Fruit fly (Drosophila melanogaster): Measurements from ENCODE around the gene Hsc70-1.

The Hsc70-1 gene

dm6 chr3L:13964635-13965501 is 9.0 kb upstream of the Hsc70-1 start, which contains the start of the genes Meics, Nxf3 and ssp2 (continued):
- TF ChIP-seq CG18262 (tag; optimal IDR thresholded peaks at IDR 0.05) = peak; percentile 50
- peak; percentile 78 for TF ChIP-seq CG16813 (GFP tag; IDR thresholded peaks at IDR 0.05; ENCODE audit: partially characterized antibody)
- no peak for TF ChIP-seq al (GFP tag; IDR thresholded peaks at IDR 0.05)
- TF ChIP-seq CG31388 (GFP tag; optimal IDR thresholded peaks at IDR 0.05) = no peak
- no peak for TF ChIP-seq Usf (GFP tag; optimal IDR thresholded peaks at IDR 0.05)
- TF ChIP-seq CG18476 (GFP tag; optimal IDR thresholded peaks at IDR 0.05) = no peak
- no peak for TF ChIP-seq dmrt99B (tag; optimal IDR thresholded peaks at IDR 0.05)
- no peak for TF ChIP-seq danr (GFP tag; IDR thresholded peaks at IDR 0.05)
- TF ChIP-seq rib (GFP tag; IDR thresholded peaks at IDR 0.05) = peak; percentile 17; the same call in 1 of the 2 replicates
- TF ChIP-seq nerfin-1 (tag; optimal IDR thresholded peaks at IDR 0.05) = no peak
- no peak for TF ChIP-seq aop (GFP tag; IDR thresholded peaks at IDR 0.05)
- TF ChIP-seq CG7556 (GFP tag; optimal IDR thresholded peaks at IDR 0.05) = peak; percentile 7
- peak; percentile 3; the same call in 1 of the 2 replicates for TF ChIP-seq Rx (GFP tag; IDR thresholded peaks at IDR 0.05)
- no peak for TF ChIP-seq eve (GFP tag; optimal IDR thresholded peaks at IDR 0.05)
- no peak for TF ChIP-seq z (GFP tag; IDR thresholded peaks at IDR 0.05)
- no peak for TF ChIP-seq dan (GFP tag; IDR thresholded peaks at IDR 0.05)
- TF ChIP-seq HLHmδ (GFP tag; optimal IDR thresholded peaks at IDR 0.05) = peak; percentile 27
- no peak for TF ChIP-seq dysf (GFP tag; IDR thresholded peaks at IDR 0.05)
- TF ChIP-seq btn (GFP tag; optimal IDR thresholded peaks at IDR 0.05) = no peak
- TF ChIP-seq E2f2 (GFP tag; IDR thresholded peaks at IDR 0.05) = peak; percentile 35
- no peak for TF ChIP-seq bowl (GFP tag; IDR thresholded peaks at IDR 0.05)
- no peak for TF ChIP-seq Nf-YA (GFP tag; IDR thresholded peaks at IDR 0.05)
- TF ChIP-seq gsb (GFP tag; IDR thresholded peaks at IDR 0.05) = no peak
- peak; percentile 51 for TF ChIP-seq CG30020 (tag; optimal IDR thresholded peaks at IDR 0.05)
- TF ChIP-seq HLH4C (GFP tag; IDR thresholded peaks at IDR 0.05; ENCODE audit: partially characterized antibody) = peak; percentile 47; the same call in 1 of the 3 replicates
- no peak for TF ChIP-seq tap (tag; optimal IDR thresholded peaks at IDR 0.05)
- TF ChIP-seq CG7987 (GFP tag; optimal IDR thresholded peaks at IDR 0.05) = no peak
- no peak for TF ChIP-seq kni (GFP tag; optimal IDR thresholded peaks at IDR 0.05)
- TF ChIP-seq CG13424 (tag; optimal IDR thresholded peaks at IDR 0.05) = peak; percentile 16
- no peak for TF ChIP-seq CG15269 (tag; optimal IDR thresholded peaks at IDR 0.05)
- TF ChIP-seq bbx (GFP tag; IDR thresholded peaks at IDR 0.05; ENCODE audit: partially characterized antibody) = peak; percentile 78
- peak; percentile 17 for TF ChIP-seq CHES-1-like (GFP tag; optimal IDR thresholded peaks at IDR 0.05)
- no peak for TF ChIP-seq usp (GFP tag; optimal IDR thresholded peaks at IDR 0.05)
- no peak for TF ChIP-seq CG5180 (GFP tag; optimal IDR thresholded peaks at IDR 0.05)
- TF ChIP-seq CG13894 (tag; optimal IDR thresholded peaks at IDR 0.05) = no peak
- TF ChIP-seq Xbp1 (GFP tag; optimal IDR thresholded peaks at IDR 0.05) = peak; percentile 49
- no peak for TF ChIP-seq CTCF (GFP tag; optimal IDR thresholded peaks at IDR 0.05)
- no peak for TF ChIP-seq slp2 (GFP tag; optimal IDR thresholded peaks at IDR 0.05)
- no peak for TF ChIP-seq Hand (GFP tag; optimal IDR thresholded peaks at IDR 0.05)
- peak; percentile 55 for TF ChIP-seq CG4617 (GFP tag; optimal IDR thresholded peaks at IDR 0.05; ENCODE audit: borderline replicate concordance)
- peak; percentile 68 for TF ChIP-seq ato (GFP tag; IDR thresholded peaks at IDR 0.05; ENCODE audit: partially characterized antibody)
- no peak for TF ChIP-seq CG10431 (GFP tag; optimal IDR thresholded peaks at IDR 0.05)
- no peak for TF ChIP-seq Dfd (GFP tag; optimal IDR thresholded peaks at IDR 0.05)
- TF ChIP-seq CG2678 (tag; optimal IDR thresholded peaks at IDR 0.05) = no peak
- no peak for TF ChIP-seq peb (GFP tag; IDR thresholded peaks at IDR 0.05)
- TF ChIP-seq CG34422 (GFP tag; IDR thresholded peaks at IDR 0.05) = no peak
- TF ChIP-seq CG12219 (GFP tag; optimal IDR thresholded peaks at IDR 0.05) = no peak
- no peak for TF ChIP-seq crc (GFP tag; optimal IDR thresholded peaks at IDR 0.05)
- TF ChIP-seq ewg (GFP tag; optimal IDR thresholded peaks at IDR 0.05) = no peak
- TF ChIP-seq Hmr (GFP tag; optimal IDR thresholded peaks at IDR 0.05) = no peak

Data from whole organism, embryonic.